Worm (Caenorhabditis elegans): ENCODE data around the gene F27E5.9.

Gene F27E5.9

DNA sequence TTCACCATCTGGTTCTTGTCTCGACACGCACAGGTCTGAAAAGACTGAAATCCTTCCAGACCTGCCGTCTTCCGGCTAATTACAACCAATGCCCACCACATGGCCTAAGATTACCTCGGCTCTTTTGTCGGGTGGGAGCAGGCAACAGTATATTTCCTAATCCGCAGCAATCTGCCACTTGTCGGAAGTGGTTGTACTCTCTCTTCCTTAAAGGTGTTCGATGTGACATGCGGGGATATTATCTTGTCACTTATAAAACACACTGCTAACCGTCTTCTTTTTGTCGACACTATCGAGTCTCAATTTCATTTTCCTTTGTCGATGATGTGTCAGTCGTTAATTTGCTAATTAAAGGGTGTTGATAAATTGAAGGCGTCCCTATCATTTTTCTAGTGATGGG is 9.3 kb downstream of the F27E5.9 start, which contains the start of gene F27E5.3:
Gene F27E5.3 (minus strand): TSS at position 101 of the 400 bp plus-strand sequence.
- TF ChIP-seq nfya-1 (tag; optimal IDR thresholded peaks at IDR 0.05) (no peak), ceh-30 (tag; optimal IDR thresholded peaks at IDR 0.05) (no peak), fkh-10 (GFP tag; optimal IDR thresholded peaks at IDR 0.05) (no peak), hlh-6 (tag; optimal IDR thresholded peaks at IDR 0.05) (no peak), nhr-232 (tag; optimal IDR thresholded peaks at IDR 0.05) (no peak), T23F11.4 (GFP tag; optimal IDR thresholded peaks at IDR 0.05) (no peak), unc-3 (GFP tag; conservative IDR thresholded peaks at IDR 0.05) (no peak), unc-3 (tag; optimal IDR thresholded peaks at IDR 0.05) (no peak)

DNA sequence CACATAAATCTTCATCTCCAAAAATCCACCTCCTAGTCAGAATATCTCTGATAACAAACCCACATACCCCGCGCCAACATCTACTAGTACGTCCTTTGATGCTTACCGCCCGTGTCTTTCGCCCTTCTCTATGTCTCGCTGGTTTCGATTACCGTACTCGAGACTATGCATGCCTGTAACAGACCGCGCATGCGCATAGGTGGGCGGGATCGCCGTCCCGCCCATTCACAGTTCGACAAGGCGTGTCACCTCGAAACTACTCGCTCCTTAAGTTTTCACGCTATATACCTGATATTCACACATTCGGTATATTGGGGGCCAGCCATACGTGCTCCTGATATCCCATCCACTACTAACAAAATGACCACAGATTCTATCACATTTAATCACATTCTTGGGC is 11.7 kb downstream of the F27E5.9 start, which contains the start of gene pax-3:
Gene pax-3 (plus strand): TSS at position 83 of the 400 bp plus-strand sequence.
- TF ChIP-seq Y22D7AL.16 (tag; optimal IDR thresholded peaks at IDR 0.05), result no peak
- peak; percentile 69 for TF ChIP-seq nfya-1 (tag; optimal IDR thresholded peaks at IDR 0.05)
- no peak for TF ChIP-seq sox-4 (tag; optimal IDR thresholded peaks at IDR 0.05)

DNA sequence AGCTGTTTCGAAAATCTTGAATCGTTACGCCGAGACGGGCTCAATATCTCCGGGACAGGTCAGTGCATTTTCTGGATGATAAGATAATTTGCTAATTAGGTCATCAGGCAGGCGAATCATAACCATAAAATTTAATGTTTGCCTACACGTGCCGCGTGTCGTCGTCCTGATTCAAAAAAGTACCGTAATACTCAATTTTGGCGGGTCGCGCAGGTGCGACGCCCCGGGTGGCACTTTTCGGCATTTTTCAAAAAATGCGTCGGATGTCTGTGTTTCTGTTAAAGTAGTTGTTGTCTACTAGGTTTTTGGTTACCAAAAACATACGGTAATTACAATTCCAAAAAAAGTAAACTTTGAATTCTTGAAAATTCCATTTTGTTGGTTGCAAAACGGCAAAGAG is 12.8 kb downstream of the F27E5.9 start:
- no peak for TF ChIP-seq fax-1 (tag; optimal IDR thresholded peaks at IDR 0.05)
- no peak for TF ChIP-seq eyg-1 (tag; optimal IDR thresholded peaks at IDR 0.05)
- no peak for TF ChIP-seq madf-2 (tag; optimal IDR thresholded peaks at IDR 0.05)
- no peak for TF ChIP-seq T23F11.4 (GFP tag; optimal IDR thresholded peaks at IDR 0.05)

DNA sequence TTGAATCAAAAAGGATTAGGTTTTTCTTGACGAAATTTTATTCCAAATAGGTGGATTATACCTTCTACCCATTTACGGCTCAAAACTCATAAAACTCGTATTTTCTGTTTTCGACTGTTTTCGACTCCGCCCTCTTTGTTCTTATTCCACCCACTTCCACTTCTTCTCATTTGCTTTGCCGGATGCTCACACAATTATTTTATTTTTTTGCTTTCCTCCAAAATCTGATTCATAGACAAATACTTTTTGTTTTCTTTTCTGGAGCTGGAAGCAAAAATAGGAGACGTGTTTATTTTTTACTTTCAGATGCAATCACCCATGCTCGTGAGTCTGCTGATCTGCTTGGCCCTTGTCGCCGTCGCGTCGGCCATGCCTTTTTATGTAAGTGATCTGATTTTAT is 20.4 kb downstream of the F27E5.9 start, which contains the start of gene nlp-63:
Gene nlp-63 (plus strand): TSS at position 301 of the 400 bp plus-strand sequence.
- TF ChIP-seq T23F11.4 (GFP tag; optimal IDR thresholded peaks at IDR 0.05) (no peak), elt-2 (tag; optimal IDR thresholded peaks at IDR 0.05) (no peak), tbx-2 (tag; optimal IDR thresholded peaks at IDR 0.05) (no peak), pag-3 (tag; optimal IDR thresholded peaks at IDR 0.05; ENCODE audit: borderline replicate concordance) (no peak), syd-9 (tag; optimal IDR thresholded peaks at IDR 0.05) (no peak), npax-4 (tag; optimal IDR thresholded peaks at IDR 0.05) (no peak), hlh-30 (tag; optimal IDR thresholded peaks at IDR 0.05; ENCODE audit: insufficient read depth) (no peak), pha-2 (tag; optimal IDR thresholded peaks at IDR 0.05) (no peak), madf-2 (tag; optimal IDR thresholded peaks at IDR 0.05) (no peak), mec-3 (tag; optimal IDR thresholded peaks at IDR 0.05; ENCODE audit: borderline replicate concordance) (no peak), ets-4 (tag; optimal IDR thresholded peaks at IDR 0.05) (no peak), ceh-9 (tag; optimal IDR thresholded peaks at IDR 0.05) (no peak), sox-4 (tag; optimal IDR thresholded peaks at IDR 0.05) (no peak), ceh-6 (GFP tag; optimal IDR thresholded peaks at IDR 0.05) (no peak), sox-2 (GFP tag; IDR thresholded peaks at IDR 0.05) (no peak)

DNA sequence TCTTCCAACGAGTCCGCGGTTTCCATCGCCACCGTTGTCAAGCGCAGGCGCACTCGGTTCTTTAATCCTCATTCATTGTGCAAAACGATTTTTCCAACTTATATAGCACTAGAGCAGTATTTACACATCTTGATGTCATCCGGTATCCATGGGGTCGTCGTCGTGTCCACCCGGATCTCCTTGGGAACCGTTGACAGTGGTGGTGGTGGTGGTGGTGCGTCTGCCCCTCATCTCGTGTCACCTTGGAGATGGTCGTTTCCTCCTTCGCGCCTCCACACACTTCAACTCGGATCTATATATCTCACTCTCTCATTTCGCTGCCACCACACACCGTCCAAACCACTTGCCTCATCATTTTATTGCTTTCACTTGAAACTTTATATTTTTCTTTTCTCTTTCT is 28.0 kb downstream of the F27E5.9 start:
- TF ChIP-seq gmeb-2 (tag; optimal IDR thresholded peaks at IDR 0.05) (no peak), T23F11.4 (GFP tag; optimal IDR thresholded peaks at IDR 0.05) (peak; percentile 38)

DNA sequence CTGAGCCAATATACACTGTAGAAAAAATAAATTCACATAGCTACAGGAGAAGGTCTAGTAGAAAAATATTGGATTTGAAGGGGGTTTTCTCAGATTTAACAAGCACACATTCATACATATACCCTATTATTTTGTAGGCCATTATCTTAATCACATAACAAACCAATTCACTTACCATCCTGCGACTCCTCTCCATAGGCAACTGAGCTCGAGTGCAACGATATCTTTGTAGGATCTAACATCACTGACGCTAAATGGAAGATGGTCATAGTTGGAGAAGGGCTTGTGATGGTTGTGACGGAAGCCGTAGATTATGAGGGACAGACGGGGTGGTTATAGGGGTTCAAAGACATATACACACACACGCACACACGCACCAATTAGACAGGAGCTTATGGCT is 29.4 kb downstream of the F27E5.9 start:
- TF ChIP-seq pat-9 (tag; optimal IDR thresholded peaks at IDR 0.05) (no peak), T23F11.4 (GFP tag; optimal IDR thresholded peaks at IDR 0.05) (no peak), ceh-9 (tag; optimal IDR thresholded peaks at IDR 0.05) (no peak), ceh-22 (tag; optimal IDR thresholded peaks at IDR 0.05) (no peak), eyg-1 (tag; optimal IDR thresholded peaks at IDR 0.05) (no peak), lin-11 (tag; optimal IDR thresholded peaks at IDR 0.05) (no peak), K02D7.2 (tag; optimal IDR thresholded peaks at IDR 0.05) (no peak), rnt-1 (tag; optimal IDR thresholded peaks at IDR 0.05) (no peak), fkh-10 (GFP tag; optimal IDR thresholded peaks at IDR 0.05) (no peak), pha-2 (tag; optimal IDR thresholded peaks at IDR 0.05) (no peak), sox-2 (GFP tag; IDR thresholded peaks at IDR 0.05) (no peak), ceh-2 (tag; optimal IDR thresholded peaks at IDR 0.05) (no peak), unc-55 (GFP tag; optimal IDR thresholded peaks at IDR 0.05) (no peak), F13H6.1 (tag; optimal IDR thresholded peaks at IDR 0.05) (no peak), ahr-1 (tag; optimal IDR thresholded peaks at IDR 0.05) (no peak), ceh-48 (tag; optimal IDR thresholded peaks at IDR 0.05) (no peak), sox-4 (tag; optimal IDR thresholded peaks at IDR 0.05) (no peak), ceh-45 (GFP tag; IDR thresholded peaks at IDR 0.05) (no peak)
